Worm (Caenorhabditis elegans): ENCODE results near the gene aptf-2.

DNA sequence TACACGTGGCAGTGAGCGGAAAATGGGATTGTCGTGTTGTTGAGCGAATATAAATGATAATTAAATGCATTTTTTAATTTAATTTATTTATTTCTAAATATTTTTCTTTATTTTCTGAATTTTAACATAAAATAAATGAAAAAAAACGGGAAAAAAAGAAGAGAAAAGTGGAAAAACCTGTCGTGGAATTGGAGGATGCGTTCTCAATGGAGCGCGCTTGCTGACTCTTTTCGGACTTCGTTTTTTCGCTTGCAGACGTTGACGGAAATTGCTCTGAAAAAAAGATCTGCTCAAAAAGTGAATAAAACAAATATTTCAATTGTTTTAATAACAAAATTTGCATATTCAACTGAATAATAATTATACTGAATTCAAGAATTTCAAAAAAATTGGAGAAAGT lies 37.7 kb upstream of the aptf-2 start:
- TF ChIP-seq Y55F3AM.14 (GFP tag; optimal IDR thresholded peaks at IDR 0.05) (no peak), aly-2 (tag; optimal IDR thresholded peaks at IDR 0.05) (no peak)
